Fruit fly (Drosophila melanogaster): ENCODE results near the gene CG43117.

CG43117 gene

DNA sequence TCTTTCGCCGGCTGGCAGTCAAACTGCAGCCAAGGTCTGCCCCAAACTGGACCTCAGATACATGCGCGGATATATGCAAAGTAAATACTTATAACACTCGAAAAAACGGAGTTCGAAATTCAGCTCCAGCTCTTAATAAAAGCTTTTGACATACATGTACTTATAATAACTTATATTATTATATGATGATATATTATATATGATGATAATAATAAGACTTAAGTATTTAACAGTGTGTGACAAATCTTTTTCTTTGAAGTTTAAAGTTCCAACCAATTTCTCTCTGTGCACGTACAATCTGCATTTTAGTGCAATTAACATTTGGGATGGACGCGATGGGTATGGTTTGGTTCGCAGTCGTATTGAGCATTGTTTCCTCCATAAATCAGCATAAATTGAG is 25.0 kb upstream of the CG43117 start:
- TF ChIP-seq gl (tag; optimal IDR thresholded peaks at IDR 0.05) (no peak), CG14655 (GFP tag; optimal IDR thresholded peaks at IDR 0.05) (peak; percentile 23), rn (GFP tag; IDR thresholded peaks at IDR 0.05) (no peak), EcR (GFP tag; optimal IDR thresholded peaks at IDR 0.05) (no peak), CG34367 (tag; optimal IDR thresholded peaks at IDR 0.05) (peak; percentile 5), Snoo (tag; optimal IDR thresholded peaks at IDR 0.05) (peak; percentile 24), CG17806 (tag; optimal IDR thresholded peaks at IDR 0.05) (peak; percentile 40), CG4496 (GFP tag; IDR thresholded peaks at IDR 0.05) (no peak), CG8301 (tag; optimal IDR thresholded peaks at IDR 0.05) (no peak), CG12605 (GFP tag; IDR thresholded peaks at IDR 0.05) (no peak), CG15710 (tag; optimal IDR thresholded peaks at IDR 0.05) (peak; percentile 25), CG13204 (GFP tag; optimal IDR thresholded peaks at IDR 0.05) (no peak), CG8159 (tag; optimal IDR thresholded peaks at IDR 0.05) (peak; percentile 64), D1 (tag; optimal IDR thresholded peaks at IDR 0.05) (no peak), CG32121 (GFP tag; IDR thresholded peaks at IDR 0.05) (no peak), Ets98B (GFP tag; IDR thresholded peaks at IDR 0.05) (no peak), Pif1A (GFP tag; optimal IDR thresholded peaks at IDR 0.05) (no peak), Pif1B (GFP tag; optimal IDR thresholded peaks at IDR 0.05) (no peak), fd96Ca (GFP tag; IDR thresholded peaks at IDR 0.05) (no peak), CG9948 (tag; optimal IDR thresholded peaks at IDR 0.05) (peak; percentile 14), CG10348 (GFP tag; IDR thresholded peaks at IDR 0.05) (no peak)

DNA sequence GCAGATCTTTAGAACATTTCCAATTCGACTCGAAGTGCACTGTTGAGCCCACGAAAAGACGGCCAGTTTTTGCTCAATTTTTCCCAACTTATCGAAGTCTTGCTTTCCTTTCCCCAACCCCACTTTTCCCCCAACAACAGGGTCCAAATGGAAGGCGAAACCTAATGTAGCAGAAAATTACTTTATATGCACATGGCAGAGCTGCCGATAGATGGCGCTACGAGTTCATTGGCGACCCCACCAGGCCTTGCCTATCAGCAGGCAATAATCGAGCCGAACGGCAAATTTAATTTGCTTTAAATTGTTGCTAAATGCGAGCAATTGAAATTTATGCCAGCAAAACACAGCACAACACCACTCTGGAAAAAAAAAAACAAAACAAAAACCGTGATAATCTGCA is 22.1 kb upstream of the CG43117 start:
- TF ChIP-seq gl (tag; optimal IDR thresholded peaks at IDR 0.05) (no peak), CG17806 (tag; optimal IDR thresholded peaks at IDR 0.05) (no peak), CG8301 (tag; optimal IDR thresholded peaks at IDR 0.05) (no peak), Ets98B (GFP tag; IDR thresholded peaks at IDR 0.05) (no peak), D1 (tag; optimal IDR thresholded peaks at IDR 0.05) (no peak), CG14655 (GFP tag; optimal IDR thresholded peaks at IDR 0.05) (no peak), rn (GFP tag; IDR thresholded peaks at IDR 0.05) (no peak), CG4496 (GFP tag; IDR thresholded peaks at IDR 0.05) (no peak), Snoo (tag; optimal IDR thresholded peaks at IDR 0.05) (no peak)

DNA sequence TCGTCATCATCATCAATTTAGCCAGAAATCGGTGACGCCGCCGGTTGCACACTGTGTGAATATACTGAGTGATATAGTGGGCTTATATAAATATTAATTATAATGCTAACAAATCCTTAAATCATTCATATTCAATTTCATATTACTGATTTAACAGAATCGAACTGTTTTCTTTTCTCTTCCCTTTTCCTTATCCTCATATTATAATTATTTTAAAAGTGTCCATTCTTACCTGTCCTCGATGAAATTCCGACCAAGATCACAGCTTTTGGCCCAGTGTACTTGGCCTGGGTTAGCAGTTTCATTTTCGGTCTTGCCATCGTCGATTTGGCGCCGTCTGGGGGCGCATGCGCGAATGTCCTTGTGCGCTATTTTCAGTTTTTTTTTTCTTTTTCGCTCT is 21.6 kb upstream of the CG43117 start:
- TF ChIP-seq CG9948 (tag; optimal IDR thresholded peaks at IDR 0.05) = peak; percentile 3
- no peak for TF ChIP-seq CG10348 (GFP tag; IDR thresholded peaks at IDR 0.05)
- TF ChIP-seq CG8159 (tag; optimal IDR thresholded peaks at IDR 0.05) = peak; percentile 37
- TF ChIP-seq CG15710 (tag; optimal IDR thresholded peaks at IDR 0.05) = peak; percentile 14
- no peak for TF ChIP-seq CG13204 (GFP tag; optimal IDR thresholded peaks at IDR 0.05)
- no peak for TF ChIP-seq Ets98B (GFP tag; IDR thresholded peaks at IDR 0.05)
- TF ChIP-seq CG32121 (GFP tag; IDR thresholded peaks at IDR 0.05) = no peak
- peak; percentile 19 for TF ChIP-seq CG8301 (tag; optimal IDR thresholded peaks at IDR 0.05)
- TF ChIP-seq Pif1B (GFP tag; optimal IDR thresholded peaks at IDR 0.05) = no peak
- TF ChIP-seq Pif1A (GFP tag; optimal IDR thresholded peaks at IDR 0.05) = no peak
- TF ChIP-seq D1 (tag; optimal IDR thresholded peaks at IDR 0.05) = no peak
- TF ChIP-seq rn (GFP tag; IDR thresholded peaks at IDR 0.05) = no peak
- TF ChIP-seq Snoo (tag; optimal IDR thresholded peaks at IDR 0.05) = no peak
- TF ChIP-seq CG17806 (tag; optimal IDR thresholded peaks at IDR 0.05) = peak; percentile 5
- no peak; the same call in 2 of the 3 replicates for TF ChIP-seq CG4496 (GFP tag; IDR thresholded peaks at IDR 0.05)
- TF ChIP-seq fd96Ca (GFP tag; IDR thresholded peaks at IDR 0.05) = no peak
- no peak for TF ChIP-seq CG34367 (tag; optimal IDR thresholded peaks at IDR 0.05)
- peak; percentile 28 for TF ChIP-seq CG14655 (GFP tag; optimal IDR thresholded peaks at IDR 0.05)
- no peak for TF ChIP-seq gl (tag; optimal IDR thresholded peaks at IDR 0.05)
- TF ChIP-seq CG12605 (GFP tag; IDR thresholded peaks at IDR 0.05) = no peak
- TF ChIP-seq EcR (GFP tag; optimal IDR thresholded peaks at IDR 0.05) = no peak

DNA sequence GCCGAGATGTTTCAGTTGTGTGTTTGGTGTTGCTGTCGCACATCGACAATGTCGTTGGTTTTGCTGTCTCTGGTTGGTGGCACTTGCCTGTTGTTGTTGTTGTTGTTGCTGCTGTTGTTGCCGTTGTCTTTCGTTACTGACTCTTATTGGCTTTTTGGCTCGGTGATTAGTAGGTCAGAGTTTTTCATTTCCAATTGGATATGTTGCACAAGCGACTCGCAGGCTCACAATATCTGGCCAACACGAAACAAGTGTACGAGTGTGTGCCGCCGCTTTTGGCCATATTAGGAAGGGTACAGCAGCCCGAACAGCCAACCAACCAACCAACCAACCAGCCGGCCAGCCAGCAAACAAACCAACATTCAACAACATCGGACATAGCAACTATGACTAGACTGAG is 20.9 kb upstream of the CG43117 start:
- no peak for TF ChIP-seq CG10348 (GFP tag; IDR thresholded peaks at IDR 0.05)
- no peak for TF ChIP-seq CG14655 (GFP tag; optimal IDR thresholded peaks at IDR 0.05)
- TF ChIP-seq fd96Ca (GFP tag; IDR thresholded peaks at IDR 0.05) = no peak
- no peak for TF ChIP-seq gl (tag; optimal IDR thresholded peaks at IDR 0.05)
- no peak for TF ChIP-seq Ets98B (GFP tag; IDR thresholded peaks at IDR 0.05)
- TF ChIP-seq Pif1A (GFP tag; optimal IDR thresholded peaks at IDR 0.05) = no peak
- no peak for TF ChIP-seq CG12605 (GFP tag; IDR thresholded peaks at IDR 0.05)
- TF ChIP-seq Pif1B (GFP tag; optimal IDR thresholded peaks at IDR 0.05) = no peak
- TF ChIP-seq rn (GFP tag; IDR thresholded peaks at IDR 0.05) = no peak
- TF ChIP-seq CG17806 (tag; optimal IDR thresholded peaks at IDR 0.05) = no peak
- no peak for TF ChIP-seq CG4496 (GFP tag; IDR thresholded peaks at IDR 0.05)
- TF ChIP-seq CG8159 (tag; optimal IDR thresholded peaks at IDR 0.05) = no peak
- no peak for TF ChIP-seq CG15710 (tag; optimal IDR thresholded peaks at IDR 0.05)
- TF ChIP-seq EcR (GFP tag; optimal IDR thresholded peaks at IDR 0.05) = no peak
- TF ChIP-seq CG8301 (tag; optimal IDR thresholded peaks at IDR 0.05) = no peak
- no peak for TF ChIP-seq CG13204 (GFP tag; optimal IDR thresholded peaks at IDR 0.05)
- TF ChIP-seq CG9948 (tag; optimal IDR thresholded peaks at IDR 0.05) = no peak
- TF ChIP-seq CG32121 (GFP tag; IDR thresholded peaks at IDR 0.05) = no peak

DNA sequence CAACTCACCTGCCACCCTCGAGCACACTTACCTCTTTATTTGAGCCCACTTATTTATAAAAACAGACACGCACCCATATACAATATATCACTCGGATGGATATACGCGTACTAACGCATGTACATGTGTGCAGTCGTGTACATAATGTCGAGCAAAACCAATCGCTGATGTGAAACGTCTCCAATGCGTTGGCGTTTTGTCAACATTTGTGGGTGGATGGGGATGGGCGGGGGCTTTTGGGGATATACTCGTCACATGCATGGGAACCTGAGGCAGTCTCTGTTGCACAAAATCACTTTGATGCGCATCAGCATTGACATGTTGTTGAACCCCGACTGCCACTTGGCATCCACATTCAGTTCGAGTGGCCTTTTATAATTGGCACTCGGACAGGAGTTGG is 18.6 kb upstream of the CG43117 start:
- no peak for TF ChIP-seq CG13204 (GFP tag; optimal IDR thresholded peaks at IDR 0.05)
- TF ChIP-seq CG14655 (GFP tag; optimal IDR thresholded peaks at IDR 0.05) = no peak
- no peak for TF ChIP-seq D1 (tag; optimal IDR thresholded peaks at IDR 0.05)
- TF ChIP-seq CG10348 (GFP tag; IDR thresholded peaks at IDR 0.05) = no peak
- TF ChIP-seq Ets98B (GFP tag; IDR thresholded peaks at IDR 0.05) = no peak
- TF ChIP-seq CG4496 (GFP tag; IDR thresholded peaks at IDR 0.05) = no peak
- TF ChIP-seq CG12605 (GFP tag; IDR thresholded peaks at IDR 0.05) = no peak
- TF ChIP-seq CG17806 (tag; optimal IDR thresholded peaks at IDR 0.05) = no peak
- no peak for TF ChIP-seq CG8301 (tag; optimal IDR thresholded peaks at IDR 0.05)
- no peak for TF ChIP-seq CG9948 (tag; optimal IDR thresholded peaks at IDR 0.05)
- no peak for TF ChIP-seq CG15710 (tag; optimal IDR thresholded peaks at IDR 0.05)
- no peak for TF ChIP-seq CG8159 (tag; optimal IDR thresholded peaks at IDR 0.05)
- no peak for TF ChIP-seq Snoo (tag; optimal IDR thresholded peaks at IDR 0.05)
- no peak for TF ChIP-seq Pif1B (GFP tag; optimal IDR thresholded peaks at IDR 0.05)

DNA sequence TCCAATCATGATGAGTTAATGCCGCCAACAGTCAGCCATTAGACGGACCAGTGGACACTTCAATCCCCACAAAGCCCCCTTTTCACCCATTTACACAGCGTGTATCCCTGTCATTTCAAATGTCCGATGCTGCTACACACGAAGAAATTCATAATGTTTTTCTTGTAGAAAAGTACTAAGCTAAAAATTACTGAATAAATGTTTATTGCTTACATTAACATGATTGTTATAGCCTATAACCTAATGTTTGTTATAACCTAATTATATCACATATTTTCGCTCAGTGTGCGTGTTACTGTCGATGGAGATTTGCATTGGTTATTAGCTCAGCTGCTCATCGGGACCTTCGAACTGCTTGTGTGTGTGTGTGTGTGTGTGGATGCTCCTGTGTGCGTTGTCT is 18.1 kb upstream of the CG43117 start:
- TF ChIP-seq CG9948 (tag; optimal IDR thresholded peaks at IDR 0.05) = peak; percentile 34
- TF ChIP-seq CG14655 (GFP tag; optimal IDR thresholded peaks at IDR 0.05) = peak; percentile 48
- no peak for TF ChIP-seq CG13204 (GFP tag; optimal IDR thresholded peaks at IDR 0.05)
- no peak for TF ChIP-seq Pif1B (GFP tag; optimal IDR thresholded peaks at IDR 0.05)
- no peak for TF ChIP-seq fd96Ca (GFP tag; IDR thresholded peaks at IDR 0.05)
- TF ChIP-seq CG8159 (tag; optimal IDR thresholded peaks at IDR 0.05) = peak; percentile 45
- TF ChIP-seq CG12605 (GFP tag; IDR thresholded peaks at IDR 0.05) = no peak
- TF ChIP-seq rn (GFP tag; IDR thresholded peaks at IDR 0.05) = no peak
- TF ChIP-seq CG17806 (tag; optimal IDR thresholded peaks at IDR 0.05) = peak; percentile 45
- TF ChIP-seq CG8301 (tag; optimal IDR thresholded peaks at IDR 0.05) = peak; percentile 37
- TF ChIP-seq gl (tag; optimal IDR thresholded peaks at IDR 0.05) = no peak
- TF ChIP-seq Pif1A (GFP tag; optimal IDR thresholded peaks at IDR 0.05) = peak; percentile 35
- TF ChIP-seq D1 (tag; optimal IDR thresholded peaks at IDR 0.05) = no peak
- peak; percentile 8 for TF ChIP-seq CG34367 (tag; optimal IDR thresholded peaks at IDR 0.05)
- peak; percentile 6 for TF ChIP-seq Snoo (tag; optimal IDR thresholded peaks at IDR 0.05)
- TF ChIP-seq EcR (GFP tag; optimal IDR thresholded peaks at IDR 0.05) = no peak
- peak; percentile 60; the same call in 2 of the 3 replicates for TF ChIP-seq CG4496 (GFP tag; IDR thresholded peaks at IDR 0.05)
- no peak for TF ChIP-seq CG10348 (GFP tag; IDR thresholded peaks at IDR 0.05)
- TF ChIP-seq Ets98B (GFP tag; IDR thresholded peaks at IDR 0.05) = peak; percentile 54; the same call in 1 of the 2 replicates
- TF ChIP-seq CG15710 (tag; optimal IDR thresholded peaks at IDR 0.05) = peak; percentile 12
- TF ChIP-seq CG32121 (GFP tag; IDR thresholded peaks at IDR 0.05) = peak; percentile 27; the same call in 1 of the 2 replicates
